Fruit fly (Drosophila melanogaster) whole organism: ENCODE measurements around the gene Cyp28a5.

Source experiments
- CG8478 ChIP-seq: fragments of >200 bp; optimal IDR thresholded peaks from 2 replicates; lab custom pipeline; 2018; ENCODE audit warnings: inconsistent platforms
- EcR ChIP-seq, 2 experiments: fragments of >200 bp; optimal IDR thresholded peaks; 2 replicates each; lab custom pipeline; 2017; ENCODE audit warnings: missing biosample characterization in 2 of 2, missing genetic modification characterization in 2 of 2, missing genetic modification reagents in 2 of 2
- usp ChIP-seq: fragments of >200 bp; optimal IDR thresholded peaks from 2 replicates; lab custom pipeline; 2017; ENCODE audit warnings: missing biosample characterization, missing genetic modification characterization, mixed read lengths

DNA sequence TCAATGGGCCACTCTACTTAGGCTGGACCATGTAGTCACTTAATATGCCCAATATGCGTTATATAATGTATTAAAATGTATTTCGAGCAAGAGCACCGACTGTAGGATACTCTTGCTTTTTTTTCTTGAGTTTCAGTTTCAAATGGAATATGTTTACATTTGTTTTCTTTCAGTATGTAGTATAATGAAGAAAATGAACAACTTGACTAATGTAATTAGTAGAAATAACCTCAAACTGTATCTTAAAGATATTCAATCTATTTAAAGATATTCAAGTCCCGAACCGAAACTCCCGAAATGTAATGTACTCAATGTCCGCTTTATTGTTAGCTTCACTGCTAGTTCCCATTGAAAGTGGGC, 47.6 kb downstream of the Cyp28a5 start:
- TF ChIP-seq EcR (GFP tag; optimal IDR thresholded peaks at IDR 0.05; lab: Kevin White, UChicago) = no peak
- TF ChIP-seq CG8478 (lab: Kevin White, UChicago) = no peak
- TF ChIP-seq usp (GFP tag; lab: Kevin White, UChicago) = no peak
